Worm (Caenorhabditis elegans): ENCODE measurements around the gene cyb-3.

cyb-3 gene

ce11 chrV:15423601-15424000, 28.1 kb downstream of the cyb-3 start, which contains the start of gene fbxa-104:
Gene fbxa-104 (minus strand): TSS chrV:15423683.
- TF ChIP-seq elt-2 (tag; optimal IDR thresholded peaks at IDR 0.05) (no peak), sea-2 (GFP tag; optimal IDR thresholded peaks at IDR 0.05) (no peak), nhr-25 (tag; optimal IDR thresholded peaks at IDR 0.05) (no peak), ama-1 (optimal IDR thresholded peaks at IDR 0.05) (no peak), lin-39 (tag; optimal IDR thresholded peaks at IDR 0.05) (no peak), skn-1 (tag; optimal IDR thresholded peaks at IDR 0.05) (no peak), lin-15B (tag; optimal IDR thresholded peaks at IDR 0.05) (no peak), daf-12 (tag; optimal IDR thresholded peaks at IDR 0.05) (no peak), ceh-9 (tag; optimal IDR thresholded peaks at IDR 0.05) (no peak), nhr-23 (tag; optimal IDR thresholded peaks at IDR 0.05) (no peak), ceh-82 (tag; optimal IDR thresholded peaks at IDR 0.05) (no peak), egl-27 (tag; optimal IDR thresholded peaks at IDR 0.05) (no peak), elt-3 (tag; optimal IDR thresholded peaks at IDR 0.05) (no peak), nhr-67 (tag; optimal IDR thresholded peaks at IDR 0.05) (no peak), pha-4 (tag; optimal IDR thresholded peaks at IDR 0.05) (no peak), zag-1 (tag; optimal IDR thresholded peaks at IDR 0.05) (no peak), lsy-12 (tag; optimal IDR thresholded peaks at IDR 0.05) (no peak), R02D3.7 (tag; optimal IDR thresholded peaks at IDR 0.05) (no peak), aly-2 (tag; optimal IDR thresholded peaks at IDR 0.05) (no peak), nhr-76 (tag; optimal IDR thresholded peaks at IDR 0.05) (no peak)

- TF ChIP-seq ceh-9 (tag; optimal IDR thresholded peaks at IDR 0.05): no peak
- no peak for TF ChIP-seq ceh-28 (tag; optimal IDR thresholded peaks at IDR 0.05)
- peak; percentile 1 for TF ChIP-seq pha-4 (tag; optimal IDR thresholded peaks at IDR 0.05)
- TF ChIP-seq nhr-28 (tag; optimal IDR thresholded peaks at IDR 0.05): no peak
- peak; percentile 70 for TF ChIP-seq elt-2 (tag; optimal IDR thresholded peaks at IDR 0.05)
- no peak for TF ChIP-seq elt-3 (tag; optimal IDR thresholded peaks at IDR 0.05)
These were observed 30.0 kb downstream of the cyb-3 start, which contains the start of gene Y36E3A.2 for ce11 chrV:15425368-15426091. Gene Y36E3A.2 (plus strand): TSS chrV:15426041.

ce11 chrV:15426944-15427343, 31.4 kb downstream of the cyb-3 start, which contains the start of gene fbxa-209:
Gene fbxa-209 (minus strand): TSS chrV:15427044.
- no peak for TF ChIP-seq ZK546.5 (tag; optimal IDR thresholded peaks at IDR 0.05)
- TF ChIP-seq unc-39 (tag; optimal IDR thresholded peaks at IDR 0.05): no peak
- TF ChIP-seq nhr-28 (tag; optimal IDR thresholded peaks at IDR 0.05): no peak
- TF ChIP-seq elt-3 (tag; optimal IDR thresholded peaks at IDR 0.05): no peak
- TF ChIP-seq hmg-11 (tag; optimal IDR thresholded peaks at IDR 0.05): no peak
- no peak for TF ChIP-seq elt-2 (tag; optimal IDR thresholded peaks at IDR 0.05)
- no peak for TF ChIP-seq nhr-67 (tag; optimal IDR thresholded peaks at IDR 0.05)
- TF ChIP-seq nhr-76 (tag; optimal IDR thresholded peaks at IDR 0.05): no peak
- no peak for TF ChIP-seq nhr-25 (tag; optimal IDR thresholded peaks at IDR 0.05)
- no peak for TF ChIP-seq ztf-4 (tag; optimal IDR thresholded peaks at IDR 0.05)
- TF ChIP-seq daf-12 (tag; optimal IDR thresholded peaks at IDR 0.05): no peak
- no peak for TF ChIP-seq ztf-11 (tag; optimal IDR thresholded peaks at IDR 0.05)

ce11 chrV:15431322-15432052, 36.0 kb downstream of the cyb-3 start:
- TF ChIP-seq fkh-10 (GFP tag; optimal IDR thresholded peaks at IDR 0.05) (no peak), pha-4 (tag; optimal IDR thresholded peaks at IDR 0.05) (no peak), zag-1 (tag; optimal IDR thresholded peaks at IDR 0.05) (no peak), mml-1 (tag; optimal IDR thresholded peaks at IDR 0.05) (no peak), nhr-67 (tag; optimal IDR thresholded peaks at IDR 0.05) (no peak), ceh-16 (tag; optimal IDR thresholded peaks at IDR 0.05) (no peak), nhr-25 (tag; optimal IDR thresholded peaks at IDR 0.05) (no peak)

- TF ChIP-seq elt-2 (tag; optimal IDR thresholded peaks at IDR 0.05) (peak; percentile 56), nhr-237 (tag; optimal IDR thresholded peaks at IDR 0.05) (no peak), ztf-4 (tag; optimal IDR thresholded peaks at IDR 0.05) (no peak), eor-1 (tag; optimal IDR thresholded peaks at IDR 0.05) (no peak), daf-12 (tag; optimal IDR thresholded peaks at IDR 0.05) (no peak), nhr-77 (tag; optimal IDR thresholded peaks at IDR 0.05) (no peak), nhr-25 (tag; optimal IDR thresholded peaks at IDR 0.05) (no peak), tbx-2 (tag; optimal IDR thresholded peaks at IDR 0.05) (no peak), nhr-28 (tag; optimal IDR thresholded peaks at IDR 0.05) (no peak), egl-5 (tag; optimal IDR thresholded peaks at IDR 0.05) (no peak), sea-2 (GFP tag; optimal IDR thresholded peaks at IDR 0.05) (no peak), snpc-4 (tag; optimal IDR thresholded peaks at IDR 0.05) (no peak), pha-4 (tag; optimal IDR thresholded peaks at IDR 0.05) (peak; percentile 90), nhr-12 (tag; optimal IDR thresholded peaks at IDR 0.05) (no peak), pqm-1 (tag; optimal IDR thresholded peaks at IDR 0.05) (peak; percentile 86), ztf-11 (tag; optimal IDR thresholded peaks at IDR 0.05) (no peak), skn-1 (tag; optimal IDR thresholded peaks at IDR 0.05) (no peak), aly-2 (tag; optimal IDR thresholded peaks at IDR 0.05) (no peak), nhr-43 (tag; optimal IDR thresholded peaks at IDR 0.05; ENCODE audit: poor library complexity, severe bottlenecking) (no peak), lin-39 (tag; optimal IDR thresholded peaks at IDR 0.05) (no peak), ceh-9 (tag; optimal IDR thresholded peaks at IDR 0.05) (no peak)
These were observed 37.0 kb downstream of the cyb-3 start, which contains the start of gene T26H5.8 for ce11 chrV:15432457-15432856. Gene T26H5.8 (minus strand): TSS chrV:15432726.
